Fruit fly (Drosophila melanogaster): ENCODE results near the gene kuz.

kuz gene

DNA sequence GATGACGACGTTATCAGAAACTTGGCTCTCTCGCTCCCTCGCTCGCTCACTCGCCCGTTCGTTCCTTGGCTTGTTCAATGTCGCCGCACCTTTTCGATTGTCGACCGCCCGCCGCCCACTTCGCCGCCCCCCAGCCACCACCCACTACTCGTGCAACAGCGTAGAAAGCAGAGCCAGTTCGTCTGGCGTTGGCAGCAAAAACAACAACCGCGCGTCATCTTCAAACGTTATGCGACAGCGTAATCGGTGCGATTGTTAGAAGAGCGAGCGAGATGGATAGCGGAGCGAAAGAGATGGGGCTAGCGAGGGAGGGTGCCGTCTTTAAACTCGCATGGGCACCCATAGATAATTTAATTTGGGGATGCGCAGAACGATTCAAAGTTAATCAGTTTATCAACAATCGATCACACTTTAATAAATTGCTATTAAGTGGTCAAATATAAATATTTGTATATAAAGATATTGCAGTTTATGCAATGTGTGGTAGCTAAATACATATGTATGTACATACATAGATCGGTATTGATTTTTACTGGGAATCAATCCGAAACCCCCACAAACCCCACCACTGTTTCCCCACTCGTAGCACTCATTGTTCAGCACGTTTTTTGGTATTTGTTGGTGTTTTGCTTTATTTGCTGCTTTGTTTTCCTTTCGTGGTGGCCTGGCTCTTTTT lies 35.5 kb upstream of the kuz start (continued):
- TF ChIP-seq pho (GFP tag; optimal IDR thresholded peaks at IDR 0.05) (peak; percentile 32), Eip74EF (GFP tag; optimal IDR thresholded peaks at IDR 0.05) (no peak), CG4707 (GFP tag; optimal IDR thresholded peaks at IDR 0.05) (no peak), CG17186 (GFP tag; optimal IDR thresholded peaks at IDR 0.05) (no peak), crc (GFP tag; optimal IDR thresholded peaks at IDR 0.05) (no peak), GATAe (GFP tag; conservative IDR thresholded peaks at IDR 0.05) (no peak), CG4282 (GFP tag; optimal IDR thresholded peaks at IDR 0.05) (no peak), CG31365 (tag; optimal IDR thresholded peaks at IDR 0.05) (peak; percentile 9), CG18599 (GFP tag; optimal IDR thresholded peaks at IDR 0.05) (peak; percentile 59), Asciz (GFP tag; optimal IDR thresholded peaks at IDR 0.05) (no peak), Six4 (GFP tag; optimal IDR thresholded peaks at IDR 0.05) (no peak), CG2129 (GFP tag; IDR thresholded peaks at IDR 0.05; ENCODE audit: partially characterized antibody) (no peak), Rx (GFP tag; IDR thresholded peaks at IDR 0.05) (peak; percentile 55; the same call in 1 of the 2 replicates), pzg (GFP tag; optimal IDR thresholded peaks at IDR 0.05) (no peak), wor (GFP tag; IDR thresholded peaks at IDR 0.05) (peak; percentile 53), knrl (GFP tag; IDR thresholded peaks at IDR 0.05; ENCODE audit: partially characterized antibody) (peak; percentile 20; the same call in 1 of the 3 replicates), CG17912 (GFP tag; optimal IDR thresholded peaks at IDR 0.05) (no peak), CG3065 (GFP tag; optimal IDR thresholded peaks at IDR 0.05) (no peak), CG3847 (GFP tag; IDR thresholded peaks at IDR 0.05) (peak; percentile 65), mirr (GFP tag; optimal IDR thresholded peaks at IDR 0.05) (peak; percentile 78), CG5953 (GFP tag; IDR thresholded peaks at IDR 0.05) (no peak), gce (GFP tag; IDR thresholded peaks at IDR 0.05) (no peak), gt (GFP tag; IDR thresholded peaks at IDR 0.05) (no peak), CG7745 (tag; optimal IDR thresholded peaks at IDR 0.05) (no peak), Ada2b (GFP tag; IDR thresholded peaks at IDR 0.05) (peak; percentile 61), CG7372 (GFP tag; IDR thresholded peaks at IDR 0.05) (peak; percentile 70), lab (GFP tag; optimal IDR thresholded peaks at IDR 0.05) (peak; percentile 61), amos (GFP tag; IDR thresholded peaks at IDR 0.05; ENCODE audit: partially characterized antibody) (no peak), Fer3 (tag; optimal IDR thresholded peaks at IDR 0.05) (peak; percentile 61), Dp (GFP tag; optimal IDR thresholded peaks at IDR 0.05) (no peak), CG30020 (tag; optimal IDR thresholded peaks at IDR 0.05) (no peak), stc (GFP tag; IDR thresholded peaks at IDR 0.05) (peak; percentile 66), Bdp1 (GFP tag; optimal IDR thresholded peaks at IDR 0.05) (no peak), h (optimal IDR thresholded peaks at IDR 0.05) (no peak), eyg (GFP tag; optimal IDR thresholded peaks at IDR 0.05) (no peak), trh (GFP tag; optimal IDR thresholded peaks at IDR 0.05) (no peak), CG1024 (GFP tag; IDR thresholded peaks at IDR 0.05) (no peak), bsh (GFP tag; optimal IDR thresholded peaks at IDR 0.05) (peak in 1 of 2 experiments; percentile 49), inv (GFP tag; IDR thresholded peaks at IDR 0.05; ENCODE audit: partially characterized antibody) (no peak), ERR (GFP tag; optimal IDR thresholded peaks at IDR 0.05) (no peak), abd-A (tag; optimal IDR thresholded peaks at IDR 0.05) (peak; percentile 63), CG4854 (GFP tag; optimal IDR thresholded peaks at IDR 0.05) (no peak), ara (GFP tag; IDR thresholded peaks at IDR 0.05) (0 out of 2 replicates have a peak, but pooled peaks have one; percentile 50), Drgx (GFP tag; IDR thresholded peaks at IDR 0.05) (peak; percentile 54; the same call in 1 of the 2 replicates), Oaz (GFP tag; IDR thresholded peaks at IDR 0.05) (no peak), zfh1 (GFP tag; IDR thresholded peaks at IDR 0.05) (no peak), chm (GFP tag; IDR thresholded peaks at IDR 0.05) (0 out of 2 replicates have a peak, but pooled peaks have one; percentile 38), Optix (GFP tag; IDR thresholded peaks at IDR 0.05) (no peak), nau (GFP tag; optimal IDR thresholded peaks at IDR 0.05) (no peak), ken (GFP tag; IDR thresholded peaks at IDR 0.05) (peak; percentile 37; the same call in 1 of the 3 replicates)
